Fruit fly (Drosophila melanogaster) whole organism, larva: ENCODE data around the gene CG31189.

Source experiments
- noc ChIP-seq: fragments of 200-800 bp; sonication (Bioruptor generic); optimal IDR thresholded peaks from 3 replicates; lab custom pipeline; 2019; ENCODE audit warnings: missing biosample characterization, mild to moderate bottlenecking, missing genetic modification characterization, moderate library complexity

CG31189 gene

dm6 chr3R:21045742-21046141, at the start of gene CG31189:
CG31189 (minus strand) TSS chr3R:21045842.
- TF ChIP-seq noc (tag; lab: Kevin White, UChicago) = no peak

dm6 chr3R:21094292-21094691, 48.6 kb upstream of the CG31189 start:
- no peak for TF ChIP-seq noc (tag; lab: Kevin White, UChicago)

- no peak for TF ChIP-seq noc (tag; lab: Kevin White, UChicago)
Observed at dm6 chr3R:21092829-21093228, 47.2 kb upstream of the CG31189 start.

dm6 chr3R:21092036-21092435, 46.4 kb upstream of the CG31189 start:
- TF ChIP-seq noc (tag; lab: Kevin White, UChicago) = no peak

- no peak for TF ChIP-seq noc (tag; lab: Kevin White, UChicago)
Observed at dm6 chr3R:21091500-21091899, 45.9 kb upstream of the CG31189 start.

- no peak for TF ChIP-seq noc (tag; lab: Kevin White, UChicago)
Observed at dm6 chr3R:21090230-21091021, 44.8 kb upstream of the CG31189 start.

dm6 chr3R:21089416-21089815, 43.8 kb upstream of the CG31189 start:
- no peak for TF ChIP-seq noc (tag; lab: Kevin White, UChicago)

dm6 chr3R:21084979-21085378, 39.3 kb upstream of the CG31189 start:
- TF ChIP-seq noc (tag; lab: Kevin White, UChicago) = no peak

dm6 chr3R:21080876-21081586, 35.4 kb upstream of the CG31189 start, which contains the start of gene HHEX:
HHEX (minus strand) TSS chr3R:21080926.
- TF ChIP-seq noc (tag; lab: Kevin White, UChicago) = peak; percentile 87

- TF ChIP-seq noc (tag; lab: Kevin White, UChicago) = no peak
Observed at dm6 chr3R:21078958-21079357, 33.3 kb upstream of the CG31189 start.

- TF ChIP-seq noc (tag; lab: Kevin White, UChicago) = peak; percentile 24
Observed at dm6 chr3R:21078211-21078610, 32.6 kb upstream of the CG31189 start.

dm6 chr3R:21077577-21077976, 31.9 kb upstream of the CG31189 start:
- TF ChIP-seq noc (tag; lab: Kevin White, UChicago) = no peak

dm6 chr3R:21073707-21074106, 28.1 kb upstream of the CG31189 start, which contains the start of gene dmrt93B:
dmrt93B (plus strand) TSS chr3R:21074007.
- TF ChIP-seq noc (tag; lab: Kevin White, UChicago) = no peak

- TF ChIP-seq noc (tag; lab: Kevin White, UChicago) = no peak
Observed at dm6 chr3R:21073141-21073540, 27.5 kb upstream of the CG31189 start, which contains the start of gene r-l. r-l (minus strand) TSS chr3R:21073319.

- peak; percentile 53 for TF ChIP-seq noc (tag; lab: Kevin White, UChicago)
Observed at dm6 chr3R:21071943-21072500, 26.4 kb upstream of the CG31189 start.

- TF ChIP-seq noc (tag; lab: Kevin White, UChicago) = no peak
Observed at dm6 chr3R:21071312-21071711, 25.7 kb upstream of the CG31189 start.
